Fruit fly (Drosophila melanogaster) whole organism, embryonic: Measurements from ENCODE around the gene RabGGTa.

Experiments used
- CG2678 ChIP-seq: fragments of 200-800 bp; sonication (Bioruptor generic); optimal IDR thresholded peaks from 3 replicates; lab custom pipeline; 2019; ENCODE audit warnings: missing biosample characterization, mild to moderate bottlenecking, missing genetic modification characterization, moderate library complexity
- oc ChIP-seq: fragments of 200-800 bp; sonication (Bioruptor generic); optimal IDR thresholded peaks from 2 replicates; lab custom pipeline; 2018; ENCODE audit warnings: missing biosample characterization, mild to moderate bottlenecking, missing genetic modification characterization, moderate library complexity
- p53 ChIP-seq: fragments of 200-800 bp; sonication (Bioruptor generic); optimal IDR thresholded peaks from 2 replicates; lab custom pipeline; 2016; ENCODE audit warnings: missing biosample characterization, missing genetic modification characterization

- TF ChIP-seq oc (tag; lab: Kevin White, UChicago) (peak; percentile 62), CG2678 (tag; lab: Kevin White, UChicago) (peak; percentile 57), p53 (GFP tag; lab: Kevin White, UChicago) (no peak)
These were observed 7.2 kb upstream of the RabGGTa start for dm6 chr3R:5120461-5121214.
